Worm (Caenorhabditis elegans) whole organism, L4/young adult: ENCODE results near the gene nhr-193.

Source experiments
- W03F9.2 ChIP-seq: fragments of 150-350 bp; optimal IDR thresholded peaks from 2 replicates; lab custom pipeline; 2014; ENCODE audit warnings: missing biosample characterization, missing genetic modification characterization
- dao-5 ChIP-seq: sonication (generic microtip); optimal IDR thresholded peaks from 2 replicates; lab custom pipeline; 2016; ENCODE audit warnings: missing genotype, missing genetic modification characterization, moderate library complexity, missing compliant biosample characterization
- him-1 ChIP-seq: sonication (generic microtip); optimal IDR thresholded peaks from 2 replicates; lab custom pipeline; 2016; ENCODE audit warnings: missing genotype, missing genetic modification reagents, missing genetic modification characterization, missing compliant biosample characterization

nhr-193 gene

DNA sequence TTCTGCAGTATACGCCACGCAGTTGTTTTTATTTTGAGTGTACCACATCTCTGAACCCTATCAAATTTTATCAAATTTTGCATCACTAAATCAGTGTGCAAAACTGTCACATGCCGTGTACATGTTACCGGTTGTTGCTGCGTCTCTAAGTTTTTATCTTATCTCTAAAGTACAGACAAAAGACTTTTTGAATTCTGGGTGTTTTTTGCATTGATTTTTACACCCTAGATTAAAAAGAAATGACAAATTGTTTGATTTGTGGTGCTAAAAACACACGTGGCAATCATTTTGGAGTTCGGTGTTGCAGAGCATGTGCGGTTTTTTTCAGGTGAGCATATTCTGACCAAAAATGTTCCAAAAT is at the start of gene nhr-193:
nhr-193 (plus strand) TSS at position 51 of the 361 bp plus-strand sequence.
- TF ChIP-seq W03F9.2 = no peak
- TF ChIP-seq dao-5 = no peak
- TF ChIP-seq him-1 = no peak

DNA sequence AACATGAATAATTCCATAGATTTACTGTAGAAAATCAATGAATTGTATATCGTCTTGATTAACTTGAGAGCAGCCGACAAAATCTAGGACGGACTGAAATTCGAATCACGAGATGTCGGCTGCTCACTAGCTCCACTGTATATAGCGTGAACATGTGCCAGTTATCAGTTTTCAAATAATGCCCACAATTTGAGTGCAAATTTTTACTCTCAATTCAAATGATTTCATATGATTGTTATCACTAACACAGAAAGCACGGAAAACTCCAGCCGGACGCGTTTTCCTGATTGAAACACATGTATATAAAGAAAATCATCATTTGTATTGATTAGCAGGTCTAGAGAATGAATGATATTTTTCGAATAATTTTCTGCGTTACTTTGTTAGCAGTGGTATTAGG is 49.7 kb upstream of the nhr-193 start, which contains the start of gene oac-5:
oac-5 (plus strand) TSS at position 301 of the 400 bp plus-strand sequence.
- TF ChIP-seq W03F9.2 = no peak
- no peak for TF ChIP-seq dao-5

DNA sequence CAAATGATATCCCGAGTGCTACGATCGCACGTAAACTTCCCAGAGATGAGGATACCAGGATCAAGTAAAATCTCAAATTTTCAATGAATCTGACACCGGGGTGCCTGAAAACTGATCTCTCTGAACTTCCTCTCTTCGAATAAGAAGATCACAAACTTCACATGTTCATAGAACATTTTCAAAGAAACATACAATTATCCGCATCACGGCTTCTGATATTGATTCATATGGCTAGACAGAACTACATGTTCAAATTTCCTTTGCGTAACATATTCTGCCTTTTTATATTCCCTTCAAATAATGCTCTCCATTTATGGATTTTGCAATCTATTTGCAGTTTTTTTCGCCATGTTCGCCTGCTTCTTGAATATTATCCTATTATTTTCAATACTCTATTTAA is 45.0 kb upstream of the nhr-193 start, which contains the start of gene srbc-83:
srbc-83 (plus strand) TSS at position 301 of the 400 bp plus-strand sequence.
- TF ChIP-seq W03F9.2 (no peak), dao-5 (no peak), him-1 (no peak)

DNA sequence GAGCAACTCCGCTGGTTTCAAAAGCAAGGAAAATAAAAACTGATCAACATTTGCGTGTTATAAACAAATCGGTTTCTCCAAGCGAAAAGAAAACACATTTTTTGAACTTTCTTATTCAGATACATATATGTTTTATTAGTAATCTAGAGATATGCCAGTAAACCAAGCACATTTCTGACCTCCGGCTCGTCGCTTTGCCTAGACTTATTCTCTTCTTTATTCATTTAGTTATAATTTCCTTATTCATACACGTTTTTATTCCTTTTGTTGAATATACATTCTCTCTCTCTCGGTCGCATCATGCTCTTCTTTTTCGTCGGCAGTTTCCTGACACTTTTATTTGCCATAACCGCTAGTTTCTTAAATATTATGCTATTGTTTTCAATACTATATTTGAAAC is 43.4 kb upstream of the nhr-193 start, which contains the start of gene srbc-84:
srbc-84 (plus strand) TSS at position 301 of the 400 bp plus-strand sequence.
- TF ChIP-seq W03F9.2 (no peak), him-1 (no peak), dao-5 (no peak)

DNA sequence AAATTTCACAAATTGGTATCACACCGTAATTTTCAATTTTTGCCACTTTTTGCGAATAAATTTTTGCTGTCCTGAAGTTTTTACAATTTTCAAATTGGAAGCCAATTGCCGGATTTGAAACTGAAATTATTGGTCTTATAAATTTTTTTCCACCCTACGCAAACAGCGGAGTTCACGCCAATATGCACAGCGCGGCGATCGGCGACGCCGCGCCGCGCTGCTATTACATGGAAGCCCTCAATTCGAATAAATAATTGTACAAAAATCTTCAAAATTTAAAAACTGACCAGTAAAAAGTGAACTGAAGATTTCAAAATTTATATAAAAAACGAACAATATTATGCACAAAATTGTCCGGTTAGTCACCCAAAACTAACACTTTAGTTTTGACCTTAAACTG is 42.3 kb upstream of the nhr-193 start:
- TF ChIP-seq him-1 (no peak), dao-5 (no peak), W03F9.2 (no peak)

DNA sequence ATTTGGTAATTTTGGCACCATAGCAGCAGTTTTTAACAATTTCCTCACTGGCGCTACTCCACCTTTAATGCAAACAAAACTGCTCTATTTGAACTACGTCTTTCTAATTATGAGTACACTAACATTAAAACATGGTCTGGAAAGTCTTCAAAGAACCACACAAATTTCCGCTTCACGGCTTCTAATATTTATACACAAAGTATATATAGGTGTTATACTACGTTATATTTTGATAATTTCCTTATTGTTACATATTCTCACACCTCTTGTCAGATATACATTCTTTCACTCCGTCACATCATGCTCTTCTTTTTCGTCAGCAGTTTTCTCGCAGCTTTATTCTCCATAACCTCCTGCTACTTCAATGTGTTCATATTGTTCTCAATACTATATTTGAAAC is 41.8 kb upstream of the nhr-193 start, which contains the start of gene srbc-82:
srbc-82 (plus strand) TSS at position 301 of the 400 bp plus-strand sequence.
- no peak for TF ChIP-seq W03F9.2
- no peak for TF ChIP-seq him-1
- no peak for TF ChIP-seq dao-5

DNA sequence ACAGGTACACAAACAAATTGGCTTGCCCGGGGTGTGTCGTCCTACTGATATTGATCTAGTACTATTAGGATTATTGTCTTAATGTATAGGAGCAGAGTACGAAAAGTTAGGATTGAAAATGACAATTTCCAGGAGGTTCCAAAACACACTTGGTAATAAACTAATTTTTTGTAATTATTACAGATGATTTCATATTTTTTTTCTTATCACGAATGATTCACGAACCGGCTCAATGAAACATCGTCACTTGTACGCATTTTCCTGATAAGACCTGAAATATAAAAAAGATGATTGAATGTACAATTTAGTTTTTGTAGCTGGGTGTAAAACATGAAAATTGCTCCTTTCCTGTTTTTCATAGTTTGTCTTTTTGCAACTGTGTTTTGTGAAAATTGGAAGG is 39.7 kb upstream of the nhr-193 start, which contains the start of the genes C31A11.13 and oac-6:
C31A11.13 (minus strand) TSS at position 113 of the 400 bp plus-strand sequence.
oac-6 (plus strand) TSS at position 279 of the 400 bp plus-strand sequence.
- TF ChIP-seq dao-5 = no peak
- no peak for TF ChIP-seq W03F9.2
- no peak for TF ChIP-seq him-1

DNA sequence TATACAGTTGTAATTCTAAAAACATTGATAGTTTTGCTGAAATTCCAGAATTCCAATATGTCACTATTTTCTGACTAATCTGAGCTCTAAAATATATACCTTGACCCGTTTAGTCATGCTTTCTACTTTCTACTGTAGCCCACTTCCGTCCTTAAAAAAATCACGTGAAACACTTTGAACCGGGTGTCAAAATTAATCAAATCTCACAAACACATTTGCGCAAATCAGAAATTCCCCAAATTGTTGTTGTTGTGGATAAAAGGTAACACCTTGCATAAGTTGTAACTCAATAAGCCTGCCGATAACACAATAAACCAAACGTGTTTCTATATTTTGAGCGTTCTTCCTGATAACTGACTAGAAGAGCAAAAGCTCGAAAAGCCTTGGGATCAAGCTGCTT is 34.9 kb upstream of the nhr-193 start, which contains the start of gene srxa-7:
srxa-7 (plus strand) TSS at position 301 of the 400 bp plus-strand sequence.
- no peak for TF ChIP-seq dao-5
- TF ChIP-seq him-1 = no peak
- no peak for TF ChIP-seq W03F9.2

DNA sequence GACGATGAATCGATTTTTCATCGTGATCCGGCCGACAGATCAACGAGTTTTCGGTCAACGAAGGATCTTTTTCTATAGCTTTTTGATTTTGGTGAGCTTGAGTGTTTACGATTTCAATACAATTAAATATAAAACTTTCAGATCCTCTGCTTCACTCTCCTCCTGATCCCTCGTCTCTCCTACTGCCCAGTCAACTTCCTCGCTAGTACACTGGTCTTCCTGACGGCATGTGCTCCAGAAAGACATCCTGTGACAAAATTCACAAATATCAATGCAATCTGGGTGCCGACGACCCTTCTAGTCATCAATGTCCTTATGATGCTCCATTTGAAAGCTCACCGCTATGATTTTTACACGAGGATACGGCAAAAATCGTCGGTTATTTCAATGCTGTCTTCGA is 33.8 kb upstream of the nhr-193 start:
- TF ChIP-seq dao-5 (no peak), him-1 (no peak)

DNA sequence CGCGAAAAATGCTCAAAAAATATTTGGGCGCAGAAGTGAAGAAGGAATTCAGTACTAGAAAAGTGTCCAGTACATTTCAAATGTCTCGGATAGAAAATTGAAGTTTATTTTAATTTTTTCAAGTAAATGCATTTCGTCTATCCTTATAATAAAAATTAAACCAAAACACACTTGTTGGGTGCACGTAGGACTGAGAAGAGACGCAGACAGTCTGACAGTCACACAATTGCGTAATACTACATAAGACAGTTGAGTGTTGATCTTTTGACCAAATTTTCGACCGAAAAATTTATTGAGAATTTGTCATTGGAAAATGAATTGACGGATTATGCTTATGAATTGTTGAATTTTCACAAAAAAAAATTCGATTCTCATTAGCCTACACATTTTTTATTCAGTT is 32.6 kb upstream of the nhr-193 start, which contains the start of gene oac-7:
oac-7 (plus strand) TSS at position 283 of the 400 bp plus-strand sequence.
- no peak for TF ChIP-seq W03F9.2
- TF ChIP-seq dao-5 = no peak
- TF ChIP-seq him-1 = no peak

DNA sequence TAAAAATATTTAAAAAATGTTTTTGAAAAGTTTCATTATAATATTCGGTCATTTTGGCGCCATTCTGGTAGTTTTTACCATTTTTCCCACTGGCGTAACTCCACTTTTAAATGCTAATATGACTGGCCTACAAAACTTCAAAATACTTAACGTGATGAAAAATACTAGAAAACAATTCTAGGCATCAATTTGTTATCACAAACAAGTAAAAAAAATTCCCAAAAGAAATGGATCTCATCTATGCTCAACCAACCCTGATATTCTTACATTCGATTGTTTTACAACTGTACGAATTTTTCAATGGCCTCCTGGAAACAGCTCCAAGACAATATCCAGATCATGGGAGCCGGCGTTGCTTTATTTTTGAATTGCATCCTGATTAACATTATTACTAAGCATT is 27.1 kb upstream of the nhr-193 start, which contains the start of gene str-214:
str-214 (plus strand) TSS at position 301 of the 400 bp plus-strand sequence.
- TF ChIP-seq dao-5 = no peak
- no peak for TF ChIP-seq him-1
- no peak for TF ChIP-seq W03F9.2

DNA sequence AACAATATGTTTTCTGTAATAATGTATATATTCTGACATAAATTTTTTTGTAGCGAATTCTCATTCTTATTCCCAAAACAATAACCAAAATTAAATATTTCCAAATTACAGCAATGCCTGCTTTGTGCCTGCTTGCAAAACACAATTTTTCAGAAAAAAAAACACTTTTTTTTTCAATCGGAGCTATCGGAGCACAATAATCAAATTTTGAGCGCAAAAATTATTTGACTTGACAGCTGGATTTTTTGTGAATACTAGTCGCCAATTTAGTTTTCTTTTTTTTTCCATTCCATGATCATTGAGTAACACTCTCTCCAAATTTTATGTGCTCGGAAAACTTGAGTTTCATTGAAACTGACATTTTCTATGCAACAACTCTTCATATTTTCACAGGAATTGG is 24.9 kb upstream of the nhr-193 start, which contains the start of gene srh-180:
srh-180 (plus strand) TSS at position 301 of the 400 bp plus-strand sequence.
- TF ChIP-seq him-1 (no peak), dao-5 (no peak), W03F9.2 (no peak)

DNA sequence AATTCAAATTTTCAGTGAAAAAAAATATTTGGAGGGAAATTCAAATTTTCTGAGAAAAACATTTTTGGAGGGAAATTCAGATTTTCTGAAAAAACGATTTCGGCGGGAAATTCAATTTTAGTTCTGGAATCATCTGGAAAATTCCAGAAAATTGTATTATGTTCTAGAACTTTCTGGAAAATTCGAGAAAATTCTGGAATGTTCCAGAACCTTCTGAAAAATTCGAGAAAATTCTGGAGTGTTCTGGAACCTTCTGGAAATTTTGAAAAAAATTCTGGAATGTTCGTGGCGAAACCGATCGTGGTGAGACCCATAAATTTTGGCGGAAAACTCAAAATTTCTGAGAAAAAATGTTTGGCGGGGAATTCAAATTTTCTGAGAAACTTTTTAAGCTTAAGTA is 20.0 kb upstream of the nhr-193 start:
- TF ChIP-seq him-1 = no peak
- TF ChIP-seq dao-5 = no peak
- TF ChIP-seq W03F9.2 = no peak

DNA sequence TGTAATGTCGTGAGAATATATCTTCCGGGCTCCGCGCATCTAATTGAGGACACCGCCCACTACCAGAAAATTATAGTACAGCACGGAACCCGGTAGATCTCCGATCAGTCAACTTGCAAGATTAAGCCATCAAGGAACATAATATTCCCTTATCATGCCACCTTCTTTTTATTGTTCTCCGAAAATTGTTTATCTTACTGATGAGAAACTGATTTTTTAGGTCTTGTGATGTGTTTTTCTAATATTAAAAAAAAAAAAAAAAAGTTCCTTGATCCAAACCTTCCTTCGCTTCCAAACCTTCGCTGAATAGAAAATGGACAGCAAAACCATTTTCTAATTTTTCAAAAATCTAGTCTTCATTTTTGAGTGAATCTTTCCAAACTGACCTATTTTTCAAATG is 13.3 kb upstream of the nhr-193 start, which contains the start of gene F57G8.7:
F57G8.7 (plus strand) TSS at position 301 of the 400 bp plus-strand sequence.
- TF ChIP-seq dao-5 (no peak), him-1 (no peak), W03F9.2 (no peak)

DNA sequence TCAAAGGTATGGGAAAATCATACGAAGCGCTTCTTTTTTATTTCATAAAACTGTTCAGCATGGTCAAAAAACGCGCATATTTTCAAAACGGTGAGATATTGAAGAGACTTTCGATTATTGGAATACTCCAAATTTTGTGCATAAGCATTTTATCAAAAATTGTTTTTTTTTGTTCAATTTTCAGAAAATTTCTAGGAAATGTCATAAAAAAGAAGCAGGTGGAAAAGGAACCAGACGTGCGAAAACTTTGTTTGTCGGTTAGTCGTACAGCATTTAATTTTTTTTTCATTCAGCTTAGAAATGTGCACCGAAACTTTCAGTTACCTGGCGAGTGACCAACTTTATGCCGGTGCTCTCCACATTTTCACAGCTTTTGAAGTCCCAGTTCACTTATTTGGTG is 8.7 kb upstream of the nhr-193 start, which contains the start of gene srh-167:
srh-167 (plus strand) TSS at position 301 of the 400 bp plus-strand sequence.
- no peak for TF ChIP-seq dao-5
- TF ChIP-seq him-1 = no peak
- TF ChIP-seq W03F9.2 = no peak

DNA sequence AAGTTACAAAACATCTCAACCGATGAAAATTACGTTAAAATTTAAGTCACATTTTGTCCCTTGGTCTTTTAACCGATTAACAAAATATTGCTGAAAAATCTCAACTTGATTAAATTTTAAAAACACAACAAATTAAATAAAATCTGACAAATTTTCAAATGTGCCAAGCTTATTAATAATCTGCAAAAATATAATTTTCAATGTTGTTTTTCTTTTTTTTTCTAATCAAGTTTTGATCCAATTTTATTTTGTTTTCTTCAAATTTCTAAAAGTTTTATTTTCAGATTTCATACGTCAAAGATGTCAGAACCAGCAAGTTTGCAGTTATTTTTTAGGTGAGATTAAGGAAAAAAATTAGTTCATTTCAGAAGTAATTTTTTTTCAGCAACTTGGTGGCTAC is 5.8 kb upstream of the nhr-193 start, which contains the start of gene srw-87:
srw-87 (plus strand) TSS at position 301 of the 400 bp plus-strand sequence.
- TF ChIP-seq dao-5 = no peak
- TF ChIP-seq him-1 = no peak
- TF ChIP-seq W03F9.2 = no peak
